Fruit fly (Drosophila melanogaster): ENCODE data around the gene Non2.

DNA sequence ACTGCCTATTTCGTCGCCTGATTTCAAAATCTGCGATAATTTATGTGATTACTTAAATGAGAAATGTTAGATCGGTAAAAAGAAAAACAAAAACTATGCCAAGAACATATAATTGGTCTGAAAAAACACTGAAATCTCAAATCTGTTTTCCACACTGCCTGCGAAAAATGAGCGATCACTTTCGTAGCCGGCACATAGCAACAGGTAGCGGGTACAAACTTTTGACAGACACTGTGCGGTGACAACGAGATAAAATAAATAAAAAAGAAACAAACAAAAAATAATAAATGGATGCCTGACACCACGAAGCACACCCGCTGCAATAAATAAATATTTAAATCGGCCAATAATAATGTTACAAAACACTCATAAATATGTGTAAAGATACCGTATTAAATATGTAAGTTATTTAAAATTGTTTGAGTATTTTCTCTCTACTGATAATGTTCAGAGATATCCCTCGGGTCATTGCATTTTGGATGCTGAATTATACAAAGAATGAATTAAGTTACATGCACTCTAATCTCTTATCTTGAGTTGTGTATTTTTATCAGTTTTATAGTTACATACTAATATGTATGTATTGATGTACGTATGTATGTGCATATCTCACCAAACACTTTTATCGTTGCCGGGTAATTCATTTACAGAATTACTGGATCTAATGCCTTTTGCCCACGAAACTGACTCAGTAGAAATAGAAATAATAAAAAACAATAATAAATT lies 1.6 kb upstream of the Non2 start:
- peak; percentile 15 for TF ChIP-seq Sox14 (GFP tag; optimal IDR thresholded peaks at IDR 0.05)
- no peak for TF ChIP-seq dsx (GFP tag; optimal IDR thresholded peaks at IDR 0.05; ENCODE audit: poor library complexity, severe bottlenecking)
- peak; percentile 35 for TF ChIP-seq CG31627 (GFP tag; optimal IDR thresholded peaks at IDR 0.05)
- peak; percentile 51 for TF ChIP-seq Met (GFP tag; optimal IDR thresholded peaks at IDR 0.05)
- TF ChIP-seq Eip93F (GFP tag; optimal IDR thresholded peaks at IDR 0.05): no peak
- TF ChIP-seq CG3032 (tag; optimal IDR thresholded peaks at IDR 0.05): peak; percentile 16
